Worm (Caenorhabditis elegans) whole organism, L1 larva: ENCODE results near the gene T27E7.5.

Experiments used
- F16B12.6 ChIP-seq: fragments of 150-350 bp; optimal IDR thresholded peaks from 2 replicates; lab custom pipeline; 2014; ENCODE audit warnings: missing biosample characterization, missing genetic modification characterization
- ama-1 ChIP-seq: fragments of 150-350 bp; optimal IDR thresholded peaks from 2 replicates; lab custom pipeline; 2014
- dpl-1 ChIP-seq, 3 experiments: fragments of 150-350 bp in 2 of 3; sonication (generic microtip) in 1 of 3; optimal IDR thresholded peaks; 2 replicates each; lab custom pipeline; 2014 to 2017; ENCODE audit warnings: missing biosample characterization in 3 of 3, missing genetic modification characterization in 3 of 3, missing genetic modification reagents in 3 of 3
- efl-1 ChIP-seq, 4 experiments: fragments of 150-350 bp; optimal IDR thresholded peaks in 3 of 4; peaks in 1 of 4; 1 replicate in 1 of 4; 2 replicates in 3 of 4; lab custom pipeline; 2014; ENCODE audit warnings: missing biosample characterization in 2 of 4, missing genetic modification characterization in 2 of 4, missing genetic modification reagents in 2 of 4
- fos-1 ChIP-seq: fragments of 150-350 bp; optimal IDR thresholded peaks from 2 replicates; lab custom pipeline; 2014; ENCODE audit warnings: missing biosample characterization, missing genetic modification characterization
- lin-14 ChIP-seq: fragments of 200-800 bp; sonication (Bioruptor generic); optimal IDR thresholded peaks from 2 replicates; lab custom pipeline; 2018; ENCODE audit warnings: mild to moderate bottlenecking, missing genetic modification characterization, moderate library complexity, missing compliant biosample characterization
- nhr-11 ChIP-seq: fragments of 150-350 bp; optimal IDR thresholded peaks from 2 replicates; lab custom pipeline; 2014; ENCODE audit warnings: missing biosample characterization, missing genetic modification characterization
- nhr-47 ChIP-seq: sonication (generic microtip); optimal IDR thresholded peaks from 2 replicates; lab custom pipeline; 2016; ENCODE audit warnings: mild to moderate bottlenecking, missing genetic modification characterization, moderate library complexity, missing compliant biosample characterization
- nhr-84 ChIP-seq: sonication (generic microtip); optimal IDR thresholded peaks from 2 replicates; lab custom pipeline; 2017; ENCODE audit warnings: missing biosample characterization, missing genetic modification characterization
- skn-1 ChIP-seq: fragments of 150-350 bp; optimal IDR thresholded peaks from 2 replicates; lab custom pipeline; 2014; ENCODE audit warnings: missing biosample characterization, missing genetic modification characterization
- snpc-4 ChIP-seq: fragments of 150-350 bp; optimal IDR thresholded peaks from 2 replicates; lab custom pipeline; 2014; ENCODE audit warnings: missing biosample characterization, missing genetic modification characterization
- sox-4 ChIP-seq: sonication (generic microtip); optimal IDR thresholded peaks from 2 replicates; lab custom pipeline; 2016; ENCODE audit warnings: missing genetic modification characterization, missing compliant biosample characterization
- sup-37 ChIP-seq: fragments of 200-800 bp; sonication (Bioruptor generic); optimal IDR thresholded peaks from 2 replicates; lab custom pipeline; 2018; ENCODE audit warnings: mild to moderate bottlenecking, missing genetic modification characterization, missing compliant biosample characterization
- unc-86 ChIP-seq: sonication (generic microtip); optimal IDR thresholded peaks from 2 replicates; lab custom pipeline; 2016; ENCODE audit warnings: missing genetic modification characterization, missing compliant biosample characterization

DNA sequence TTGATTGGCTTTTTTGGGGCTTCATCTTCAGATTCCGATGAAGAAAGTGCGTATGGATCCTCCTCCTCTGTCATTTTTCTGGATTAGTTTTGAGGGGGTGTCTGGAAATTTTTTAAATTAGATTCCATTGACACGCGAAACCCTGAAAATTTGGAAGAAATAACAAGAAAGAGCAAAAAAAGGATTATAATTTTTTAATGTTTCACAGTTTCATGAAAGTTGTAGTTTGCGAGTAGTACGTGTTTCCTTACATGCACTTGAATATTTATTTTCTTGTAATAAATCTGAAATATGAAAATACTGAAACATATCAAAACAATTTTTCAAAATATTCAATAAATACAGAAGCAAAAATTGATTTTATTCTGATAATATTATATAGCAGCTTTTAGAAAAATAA is 31.9 kb upstream of the T27E7.5 start, which contains the start of gene tag-273:
- no peak for TF ChIP-seq lin-14 (GFP tag; lab: Kevin White, UChicago)
- TF ChIP-seq efl-1 (optimal IDR thresholded peaks at IDR 0.05; lab: Kevin White, UChicago) = no peak
- TF ChIP-seq efl-1 (GFP tag; optimal IDR thresholded peaks at IDR 0.05 in 1 of 2; lab: Kevin White, UChicago) = no peak
- TF ChIP-seq unc-86 = no peak
- TF ChIP-seq nhr-47 = no peak
- TF ChIP-seq dpl-1 (GFP tag; optimal IDR thresholded peaks at IDR 0.05; lab: Kevin White, UChicago) = no peak
- no peak for TF ChIP-seq nhr-84 (tag; lab: Kevin White, UChicago)
- TF ChIP-seq sup-37 (GFP tag; lab: Kevin White, UChicago) = no peak
- TF ChIP-seq snpc-4 (tag; lab: Kevin White, UChicago) = no peak
- TF ChIP-seq sox-4 (tag; lab: Kevin White, UChicago) = no peak
- no peak for TF ChIP-seq F16B12.6 (tag; lab: Kevin White, UChicago)
- TF ChIP-seq skn-1 (tag; lab: Kevin White, UChicago) = no peak
- no peak for TF ChIP-seq fos-1 (tag; lab: Kevin White, UChicago)
- TF ChIP-seq nhr-11 (tag; lab: Kevin White, UChicago) = no peak
- TF ChIP-seq ama-1 (lab: Kevin White, UChicago) = no peak
